Worm (Caenorhabditis elegans) whole organism, early embryonic: ENCODE measurements around the gene zgpa-1.

Source experiments
- B0310.2 ChIP-seq: sonication (generic microtip); optimal IDR thresholded peaks from 2 replicates; lab custom pipeline; 2016; ENCODE audit warnings: mild to moderate bottlenecking, missing genetic modification characterization, missing compliant biosample characterization
- F13C5.2 ChIP-seq: sonication (generic microtip); optimal IDR thresholded peaks from 2 replicates; lab custom pipeline; 2017; ENCODE audit warnings: mild to moderate bottlenecking, missing genetic modification characterization, inconsistent platforms, missing compliant biosample characterization
- aly-1 ChIP-seq: sonication (generic microtip); optimal IDR thresholded peaks from 2 replicates; lab custom pipeline; 2016; ENCODE audit warnings: missing genetic modification characterization, missing compliant biosample characterization
- ama-1 ChIP-seq: fragments of 150-350 bp; optimal IDR thresholded peaks from 2 replicates; lab custom pipeline; 2014
- ceh-13 ChIP-seq: fragments of 200-800 bp; sonication (Bioruptor generic); optimal IDR thresholded peaks from 2 replicates; lab custom pipeline; 2018; ENCODE audit warnings: mild to moderate bottlenecking, missing genetic modification characterization, missing compliant biosample characterization
- ceh-36 ChIP-seq: sonication (generic microtip); optimal IDR thresholded peaks from 2 replicates; lab custom pipeline; 2016; ENCODE audit warnings: missing genetic modification characterization, inconsistent platforms, missing compliant biosample characterization
- ets-7 ChIP-seq: sonication (generic microtip); optimal IDR thresholded peaks from 2 replicates; lab custom pipeline; 2016; ENCODE audit warnings: missing genotype, missing genetic modification characterization, missing compliant biosample characterization
- flt-1 ChIP-seq: fragments of 200-800 bp; sonication (Bioruptor generic); IDR thresholded peaks from 2 replicates; pipeline ENCODE4 v1.3.6; 2022; ENCODE audit warnings: missing genetic modification characterization, missing compliant biosample characterization
- hmbx-1 ChIP-seq: sonication (generic microtip); optimal IDR thresholded peaks from 2 replicates; lab custom pipeline; 2016; ENCODE audit warnings: mild to moderate bottlenecking, missing genetic modification characterization, missing compliant biosample characterization
- hmg-4 ChIP-seq: fragments of 200-800 bp; sonication (Bioruptor generic); optimal IDR thresholded peaks from 2 replicates; lab custom pipeline; 2018; ENCODE audit warnings: mild to moderate bottlenecking, missing genetic modification characterization, missing compliant biosample characterization
- hnd-1 ChIP-seq: sonication (generic microtip); optimal IDR thresholded peaks from 2 replicates; lab custom pipeline; 2016; ENCODE audit warnings: missing genetic modification characterization, missing compliant biosample characterization
- pes-1 ChIP-seq: fragments of 200-800 bp; sonication (Bioruptor generic); IDR thresholded peaks from 2 replicates; pipeline ENCODE4 v1.3.6; 2022; ENCODE audit warnings: missing genetic modification reagents, missing genetic modification characterization, missing compliant biosample characterization
- scrt-1 ChIP-seq: fragments of 200-800 bp; sonication (Bioruptor generic); IDR thresholded peaks from 2 replicates; pipeline ENCODE4 v1.3.6; 2022; ENCODE audit warnings: missing genetic modification characterization, missing compliant biosample characterization
- sea-1 ChIP-seq: fragments of 200-800 bp; sonication (Bioruptor generic); conservative IDR thresholded peaks from 2 replicates; pipeline ENCODE4 v1.3.6; 2022; ENCODE audit warnings: missing genetic modification characterization, missing compliant biosample characterization
- tbx-11 ChIP-seq: fragments of 200-800 bp; sonication (Bioruptor generic); IDR thresholded peaks from 2 replicates; pipeline ENCODE4 v1.3.6; 2022; ENCODE audit warnings: missing genetic modification characterization, missing compliant biosample characterization
- tbx-37 ChIP-seq: fragments of 200-800 bp; sonication (Bioruptor generic); conservative IDR thresholded peaks from 2 replicates; pipeline ENCODE4 v1.3.6; 2022; ENCODE audit warnings: missing genetic modification reagents, missing genetic modification characterization, missing compliant biosample characterization
- tra-4 ChIP-seq: sonication (generic microtip); optimal IDR thresholded peaks from 2 replicates; lab custom pipeline; 2017; ENCODE audit warnings: missing genetic modification characterization, missing compliant biosample characterization

Gene zgpa-1

ce11 chrIV:7790151-7790691, 22.4 kb downstream of the zgpa-1 start:
- TF ChIP-seq hnd-1 (tag; lab: Kevin White, UChicago): no peak
- TF ChIP-seq ama-1 (lab: Kevin White, UChicago): peak; percentile 67

ce11 chrIV:7789521-7789949, 23.1 kb downstream of the zgpa-1 start, which contains the start of gene imp-3:
imp-3 (minus strand) TSS chrIV:7789613.
- TF ChIP-seq aly-1 (tag; lab: Kevin White, UChicago): no peak
- no peak for TF ChIP-seq ceh-36 (tag; lab: Kevin White, UChicago)
- no peak for TF ChIP-seq tbx-11
- TF ChIP-seq sea-1 (GFP tag; lab: Robert Waterston, UW): 0 out of 2 replicates have a peak, but pooled peaks have one; percentile 21
- no peak for TF ChIP-seq F13C5.2 (tag; lab: Kevin White, UChicago)
- no peak for TF ChIP-seq hmg-4 (GFP tag; lab: Kevin White, UChicago)
- TF ChIP-seq tra-4: no peak
- TF ChIP-seq flt-1 (GFP tag; lab: Robert Waterston, UW): no peak
- TF ChIP-seq pes-1 (GFP tag; lab: Robert Waterston, UW): no peak
- no peak for TF ChIP-seq scrt-1
- no peak for TF ChIP-seq hmbx-1
- TF ChIP-seq hnd-1 (tag; lab: Kevin White, UChicago): no peak
- no peak for TF ChIP-seq B0310.2 (tag; lab: Kevin White, UChicago)
- no peak for TF ChIP-seq ets-7
- no peak for TF ChIP-seq ceh-13 (GFP tag; lab: Kevin White, UChicago)
- TF ChIP-seq ama-1 (lab: Kevin White, UChicago): peak; percentile 67
- no peak for TF ChIP-seq tbx-37 (GFP tag; lab: Robert Waterston, UW)

ce11 chrIV:7785506-7786065, 27.0 kb downstream of the zgpa-1 start, which contains the start of gene tag-322:
tag-322 (minus strand) TSS chrIV:7785556.
- TF ChIP-seq tra-4: no peak
- TF ChIP-seq hnd-1 (tag; lab: Kevin White, UChicago): no peak
- TF ChIP-seq flt-1 (GFP tag; lab: Robert Waterston, UW): no peak
- TF ChIP-seq ets-7: no peak
- no peak for TF ChIP-seq hmbx-1
- TF ChIP-seq tbx-37 (GFP tag; lab: Robert Waterston, UW): no peak
- no peak for TF ChIP-seq aly-1 (tag; lab: Kevin White, UChicago)
- no peak for TF ChIP-seq sea-1 (GFP tag; lab: Robert Waterston, UW)
- no peak for TF ChIP-seq scrt-1
- TF ChIP-seq tbx-11: no peak
- no peak for TF ChIP-seq ceh-36 (tag; lab: Kevin White, UChicago)

ce11 chrIV:7783801-7784411, 28.7 kb downstream of the zgpa-1 start, which contains the start of gene tag-321:
tag-321 (minus strand) TSS chrIV:7783851.
- TF ChIP-seq scrt-1 (no peak), ama-1 (lab: Kevin White, UChicago) (no peak), tra-4 (no peak), ceh-36 (tag; lab: Kevin White, UChicago) (no peak), pes-1 (GFP tag; lab: Robert Waterston, UW) (no peak), hmg-4 (GFP tag; lab: Kevin White, UChicago) (no peak), tbx-37 (GFP tag; lab: Robert Waterston, UW) (no peak), B0310.2 (tag; lab: Kevin White, UChicago) (no peak), aly-1 (tag; lab: Kevin White, UChicago) (no peak), ets-7 (no peak), hmbx-1 (no peak), ceh-13 (GFP tag; lab: Kevin White, UChicago) (no peak), flt-1 (GFP tag; lab: Robert Waterston, UW) (no peak), hnd-1 (tag; lab: Kevin White, UChicago) (no peak), sea-1 (GFP tag; lab: Robert Waterston, UW) (no peak)

DNA sequence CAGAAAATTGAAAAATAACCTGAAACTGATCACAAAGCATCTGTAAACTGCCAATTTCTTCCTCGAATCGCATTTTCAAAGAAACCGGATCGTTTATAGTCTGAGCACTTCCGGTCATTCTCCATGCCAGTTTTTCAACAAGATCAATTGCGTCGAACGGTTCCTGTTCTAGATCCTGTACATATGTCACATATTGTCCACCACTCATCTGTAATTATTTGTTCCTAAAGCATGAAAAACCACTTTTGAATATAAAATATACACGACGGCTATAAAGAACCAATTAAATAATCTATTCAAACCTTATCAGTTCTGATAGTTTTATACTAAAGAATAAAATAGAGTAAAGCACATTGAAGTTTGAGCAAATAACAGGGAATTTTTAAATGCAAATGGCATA, 30.3 kb downstream of the zgpa-1 start, which contains the start of gene sec-10:
Gene sec-10, minus strand, starts transcription at position 208 of the 400 bp plus-strand sequence.
- TF ChIP-seq hmbx-1 (no peak), tbx-37 (GFP tag; lab: Robert Waterston, UW) (no peak), ceh-36 (tag; lab: Kevin White, UChicago) (no peak), ceh-13 (GFP tag; lab: Kevin White, UChicago) (no peak), hnd-1 (tag; lab: Kevin White, UChicago) (no peak), ama-1 (lab: Kevin White, UChicago) (no peak), flt-1 (GFP tag; lab: Robert Waterston, UW) (no peak), ets-7 (no peak), hmg-4 (GFP tag; lab: Kevin White, UChicago) (no peak), aly-1 (tag; lab: Kevin White, UChicago) (no peak), F13C5.2 (tag; lab: Kevin White, UChicago) (no peak), scrt-1 (no peak), pes-1 (GFP tag; lab: Robert Waterston, UW) (no peak), tra-4 (no peak), tbx-11 (no peak)

- TF ChIP-seq flt-1 (GFP tag; lab: Robert Waterston, UW) (no peak), tra-4 (no peak), hmbx-1 (no peak), ama-1 (lab: Kevin White, UChicago) (no peak), sea-1 (GFP tag; lab: Robert Waterston, UW) (no peak), F13C5.2 (tag; lab: Kevin White, UChicago) (no peak), B0310.2 (tag; lab: Kevin White, UChicago) (no peak), ceh-36 (tag; lab: Kevin White, UChicago) (no peak), scrt-1 (no peak), hnd-1 (tag; lab: Kevin White, UChicago) (no peak), aly-1 (tag; lab: Kevin White, UChicago) (no peak), pes-1 (GFP tag; lab: Robert Waterston, UW) (no peak), tbx-11 (no peak), ets-7 (no peak), hmg-4 (GFP tag; lab: Kevin White, UChicago) (no peak), tbx-37 (GFP tag; lab: Robert Waterston, UW) (no peak)
Measured at ce11 chrIV:7778865-7779264, 33.7 kb downstream of the zgpa-1 start, which contains the start of gene rpap-3. rpap-3 (minus strand) TSS chrIV:7778965.
